Worm (Caenorhabditis elegans): ENCODE results near the gene nspf-3.
"Not testable (repeated sequence)": the region's sequence is repeated elsewhere in the genome, so short reads cannot be mapped to it uniquely, and the experiment has no call there.

The nspf-3 gene

ce11 chrII:2646756-2647155 lies 43.2 kb downstream of the nspf-3 start, which contains the start of gene F22E5.12:
TSS of gene F22E5.12 (minus strand) at chrII:2646856.
- not testable (repeated sequence) for TF ChIP-seq flh-1 (GFP tag; optimal IDR thresholded peaks at IDR 0.05); unc-62 (GFP tag; optimal IDR thresholded peaks at IDR 0.05); nhr-28 (tag; optimal IDR thresholded peaks at IDR 0.05)

DNA sequence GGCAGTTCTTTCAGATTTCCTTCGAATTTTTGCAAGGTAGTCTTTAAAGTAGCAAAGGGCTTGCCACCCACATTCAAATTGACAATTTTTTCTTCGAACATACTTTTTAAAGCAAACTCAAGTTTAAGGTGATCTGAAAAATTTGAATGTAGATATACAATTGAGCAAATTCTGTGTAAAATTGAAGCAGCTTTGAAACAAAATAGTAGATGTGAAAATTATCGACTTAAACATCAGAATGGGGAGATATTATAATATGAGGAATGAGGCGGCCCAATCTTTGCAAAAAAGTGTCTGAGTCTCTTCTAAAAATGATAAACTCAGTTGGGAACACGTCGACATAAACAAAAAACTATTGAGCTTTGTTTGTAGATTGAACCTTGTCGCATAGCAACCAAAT lies 45.5 kb downstream of the nspf-3 start, which contains the start of gene F22E5.11:
F22E5.11 (minus strand) TSS at position 101 of the 400 bp plus-strand sequence.
- TF ChIP-seq ham-2 (GFP tag; optimal IDR thresholded peaks at IDR 0.05) = no peak
- no peak for TF ChIP-seq sptf-1 (tag; optimal IDR thresholded peaks at IDR 0.05)
- no peak for TF ChIP-seq M03D4.4 (tag; optimal IDR thresholded peaks at IDR 0.05)
- no peak for TF ChIP-seq cnd-1 (tag; optimal IDR thresholded peaks at IDR 0.05)
- TF ChIP-seq lin-32 (GFP tag; optimal IDR thresholded peaks at IDR 0.05) = no peak
- no peak for TF ChIP-seq unc-39 (tag; optimal IDR thresholded peaks at IDR 0.05)
- TF ChIP-seq drap-1 (GFP tag; optimal IDR thresholded peaks at IDR 0.05) = no peak
- TF ChIP-seq hlh-1 (tag; optimal IDR thresholded peaks at IDR 0.05) = no peak
- TF ChIP-seq mab-5 (tag; optimal IDR thresholded peaks at IDR 0.05) = no peak
- TF ChIP-seq lsy-2 (tag; optimal IDR thresholded peaks at IDR 0.05) = no peak
- TF ChIP-seq tbx-8 (GFP tag; optimal IDR thresholded peaks at IDR 0.05) = no peak

ce11 chrII:2641777-2642176 lies 48.2 kb downstream of the nspf-3 start, which contains the start of gene F22E5.7:
TSS of gene F22E5.7 (plus strand) at chrII:2642077.
- TF ChIP-seq hlh-1 (tag; optimal IDR thresholded peaks at IDR 0.05) = no peak
- no peak for TF ChIP-seq sem-2 (GFP tag; optimal IDR thresholded peaks at IDR 0.05)
- no peak for TF ChIP-seq lin-13 (tag; optimal IDR thresholded peaks at IDR 0.05)
- TF ChIP-seq flh-1 (GFP tag; optimal IDR thresholded peaks at IDR 0.05) = no peak
- TF ChIP-seq unc-39 (tag; optimal IDR thresholded peaks at IDR 0.05) = no peak
- no peak for TF ChIP-seq lin-32 (GFP tag; optimal IDR thresholded peaks at IDR 0.05)
- TF ChIP-seq nhr-237 (tag; optimal IDR thresholded peaks at IDR 0.05) = no peak
- no peak for TF ChIP-seq unc-62 (GFP tag; optimal IDR thresholded peaks at IDR 0.05)
- no peak for TF ChIP-seq pha-4 (tag; optimal IDR thresholded peaks at IDR 0.05)
- TF ChIP-seq nhr-28 (tag; optimal IDR thresholded peaks at IDR 0.05) = no peak
- no peak for TF ChIP-seq mep-1 (tag; optimal IDR thresholded peaks at IDR 0.05)
- TF ChIP-seq snpc-4 (tag; optimal IDR thresholded peaks at IDR 0.05) = no peak

DNA sequence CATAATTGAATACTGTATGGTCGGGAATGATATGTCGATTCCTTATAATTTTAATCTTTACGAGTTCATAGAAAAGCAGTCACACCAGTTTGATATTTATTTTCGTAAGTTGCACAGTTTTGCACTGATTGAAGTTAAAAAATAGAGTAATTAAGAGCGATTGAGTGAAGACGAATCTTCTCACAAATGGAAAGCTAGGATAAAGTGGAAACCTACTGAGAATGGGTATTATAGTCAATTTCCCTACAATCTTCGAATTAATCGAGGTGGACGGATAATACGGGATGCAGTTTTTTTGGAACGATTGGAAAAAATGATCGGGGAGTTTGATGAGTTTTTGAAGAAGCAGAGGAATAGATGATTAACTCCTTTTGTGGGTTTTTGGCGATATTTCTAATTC lies 49.0 kb downstream of the nspf-3 start, which contains the start of gene F22E5.23:
F22E5.23 (plus strand) TSS at position 301 of the 400 bp plus-strand sequence.
- TF ChIP-seq ceh-39 (tag; optimal IDR thresholded peaks at IDR 0.05) (no peak), pha-4 (tag; optimal IDR thresholded peaks at IDR 0.05) (no peak), unc-62 (GFP tag; optimal IDR thresholded peaks at IDR 0.05) (no peak), sptf-1 (tag; optimal IDR thresholded peaks at IDR 0.05) (no peak), mab-5 (tag; optimal IDR thresholded peaks at IDR 0.05) (no peak), mep-1 (tag; optimal IDR thresholded peaks at IDR 0.05) (no peak), flh-1 (GFP tag; optimal IDR thresholded peaks at IDR 0.05) (no peak), unc-39 (tag; optimal IDR thresholded peaks at IDR 0.05) (no peak), lsy-2 (tag; optimal IDR thresholded peaks at IDR 0.05) (no peak), nhr-76 (tag; optimal IDR thresholded peaks at IDR 0.05) (no peak), nhr-237 (tag; optimal IDR thresholded peaks at IDR 0.05) (no peak)

All from whole organism, mixed stage, embryonic.